Fruit fly (Drosophila melanogaster) whole organism, prepupa: Measurements from ENCODE around the gene Vti1b.

Experiments used
- Blimp-1 ChIP-seq: fragments of 200-800 bp; sonication (Bioruptor generic); optimal IDR thresholded peaks from 3 replicates; lab custom pipeline; 2017; ENCODE audit warnings: missing biosample characterization, missing genetic modification characterization, mild to moderate bottlenecking, moderate library complexity, missing genetic modification reagents
- CG10631 ChIP-seq: fragments of 200-800 bp; sonication (Bioruptor generic); optimal IDR thresholded peaks from 2 replicates; lab custom pipeline; 2016; ENCODE audit warnings: missing biosample characterization, missing genetic modification characterization
- CG11294 ChIP-seq: fragments of 200-800 bp; sonication (Bioruptor generic); IDR thresholded peaks from 2 replicates; pipeline ENCODE4 v1.3.6; 2022; ENCODE audit warnings: missing biosample characterization, missing genetic modification characterization
- CG11902 ChIP-seq: fragments of 200-800 bp; sonication (Bioruptor generic); optimal IDR thresholded peaks from 3 replicates; lab custom pipeline; 2016; ENCODE audit warnings: missing biosample characterization, missing genetic modification characterization
- CG1621 ChIP-seq: fragments of 200-800 bp; sonication (Bioruptor generic); optimal IDR thresholded peaks from 3 replicates; lab custom pipeline; 2018; ENCODE audit warnings: missing biosample characterization, mild to moderate bottlenecking, missing genetic modification characterization
- CG16779 ChIP-seq: fragments of 200-800 bp; sonication (Bioruptor generic); optimal IDR thresholded peaks from 3 replicates; lab custom pipeline; 2017; ENCODE audit warnings: missing biosample characterization, mild to moderate bottlenecking, missing genetic modification characterization
- CG3032 ChIP-seq: fragments of 200-800 bp; optimal IDR thresholded peaks from 2 replicates; lab custom pipeline; 2019; ENCODE audit warnings: missing biosample characterization, mild to moderate bottlenecking, missing genetic modification characterization, moderate library complexity
- CG31627 ChIP-seq: fragments of 200-800 bp; sonication (Bioruptor generic); optimal IDR thresholded peaks from 3 replicates; lab custom pipeline; 2016; ENCODE audit warnings: missing biosample characterization, missing genetic modification characterization
- CG34406 ChIP-seq: fragments of 200-800 bp; sonication (Bioruptor generic); optimal IDR thresholded peaks from 3 replicates; lab custom pipeline; 2016; ENCODE audit warnings: missing biosample characterization, missing genetic modification characterization
- CG3919 ChIP-seq: fragments of 200-800 bp; sonication (Bioruptor generic); optimal IDR thresholded peaks from 3 replicates; lab custom pipeline; 2016; ENCODE audit warnings: missing biosample characterization, missing genetic modification characterization
- CG4318 ChIP-seq: fragments of 200-800 bp; sonication (Bioruptor generic); optimal IDR thresholded peaks from 3 replicates; lab custom pipeline; 2017; ENCODE audit warnings: missing biosample characterization, mild to moderate bottlenecking, missing genetic modification characterization
- CG6163 ChIP-seq: fragments of 200-800 bp; sonication (Bioruptor generic); IDR thresholded peaks from 3 replicates; pipeline ENCODE4 v1.3.6; 2022; ENCODE audit warnings: missing biosample characterization, missing genetic modification characterization
- CG6808 ChIP-seq: fragments of 200-800 bp; sonication (Bioruptor generic); optimal IDR thresholded peaks from 3 replicates; lab custom pipeline; 2017; ENCODE audit warnings: missing biosample characterization, missing genetic modification characterization, mild to moderate bottlenecking, moderate library complexity, missing genetic modification reagents
- CG6854 ChIP-seq: fragments of 200-800 bp; sonication (Bioruptor generic); optimal IDR thresholded peaks from 2 replicates; lab custom pipeline; 2017; ENCODE audit warnings: missing biosample characterization, mild to moderate bottlenecking, missing genetic modification characterization
- CG8119 ChIP-seq: fragments of 200-800 bp; sonication (Bioruptor generic); IDR thresholded peaks from 3 replicates; pipeline ENCODE4 v1.3.6; 2022; ENCODE audit warnings: missing biosample characterization, missing genetic modification characterization
- CG8319 ChIP-seq: fragments of 200-800 bp; sonication (Bioruptor generic); optimal IDR thresholded peaks from 3 replicates; lab custom pipeline; 2016; ENCODE audit warnings: missing biosample characterization, missing genetic modification characterization
- CG8632 ChIP-seq: fragments of 200-800 bp; sonication (Bioruptor generic); optimal IDR thresholded peaks from 3 replicates; lab custom pipeline; 2016; ENCODE audit warnings: missing biosample characterization, missing genetic modification characterization
- Eip78C ChIP-seq: fragments of 200-800 bp; sonication (Bioruptor generic); peaks from one replicate; lab custom pipeline; 2016; ENCODE audit warnings: missing biosample characterization, missing genetic modification characterization
- Ets96B ChIP-seq: fragments of 200-800 bp; optimal IDR thresholded peaks from 2 replicates; lab custom pipeline; 2019; ENCODE audit warnings: missing biosample characterization, mild to moderate bottlenecking, missing genetic modification characterization, moderate library complexity
- Hr38 ChIP-seq: sonication (Bioruptor generic); optimal IDR thresholded peaks from 2 replicates; lab custom pipeline; 2016; ENCODE audit warnings: missing biosample characterization, missing genetic modification characterization
- Lpt ChIP-seq: fragments of 200-800 bp; sonication (Bioruptor generic); optimal IDR thresholded peaks from 3 replicates; lab custom pipeline; 2016; ENCODE audit warnings: missing biosample characterization, missing genetic modification characterization
- Met ChIP-seq: fragments of 200-800 bp; sonication (Bioruptor generic); optimal IDR thresholded peaks from 3 replicates; lab custom pipeline; 2016; ENCODE audit warnings: missing biosample characterization, missing genetic modification characterization
- Smox ChIP-seq: fragments of 200-800 bp; sonication (Bioruptor generic); optimal IDR thresholded peaks from 3 replicates; lab custom pipeline; 2016; ENCODE audit warnings: missing biosample characterization, missing genetic modification characterization
- Sox102F ChIP-seq: fragments of 200-800 bp; sonication (Bioruptor generic); optimal IDR thresholded peaks from 2 replicates; lab custom pipeline; 2016; ENCODE audit warnings: missing biosample characterization, mild to moderate bottlenecking, missing genetic modification characterization
- Sox14 ChIP-seq: fragments of 200-800 bp; sonication (Bioruptor generic); optimal IDR thresholded peaks from 3 replicates; lab custom pipeline; 2016; ENCODE audit warnings: missing biosample characterization, missing genetic modification characterization
- Sox15 ChIP-seq: fragments of 200-800 bp; sonication (Bioruptor generic); optimal IDR thresholded peaks from 3 replicates; lab custom pipeline; 2016; ENCODE audit warnings: missing biosample characterization, missing genetic modification characterization
- achi ChIP-seq: fragments of 200-800 bp; sonication (Bioruptor generic); optimal IDR thresholded peaks from 3 replicates; lab custom pipeline; 2016; ENCODE audit warnings: missing biosample characterization, missing genetic modification characterization
- acj6 ChIP-seq: fragments of 200-800 bp; sonication (Bioruptor generic); optimal IDR thresholded peaks from 3 replicates; lab custom pipeline; 2016; ENCODE audit warnings: missing biosample characterization, missing genetic modification characterization
- dac ChIP-seq: fragments of 200-800 bp; sonication (Bioruptor generic); optimal IDR thresholded peaks from 2 replicates; lab custom pipeline; 2017; ENCODE audit warnings: missing biosample characterization, mild to moderate bottlenecking, missing genetic modification characterization
- dsx ChIP-seq: fragments of 200-800 bp; optimal IDR thresholded peaks from 3 replicates; lab custom pipeline; 2019; ENCODE audit warnings: missing biosample characterization, mild to moderate bottlenecking, missing genetic modification characterization, moderate library complexity; ENCODE audit not compliant: poor library complexity, severe bottlenecking
- eg ChIP-seq: fragments of 200-800 bp; sonication (Bioruptor generic); IDR thresholded peaks from 3 replicates; pipeline ENCODE4 v1.3.6; 2022; ENCODE audit warnings: missing biosample characterization, missing genetic modification characterization
- esn ChIP-seq: fragments of 200-800 bp; sonication (Bioruptor generic); optimal IDR thresholded peaks from 2 replicates; lab custom pipeline; 2016; ENCODE audit warnings: missing biosample characterization, mild to moderate bottlenecking, missing genetic modification characterization, moderate library complexity
- fd85E ChIP-seq: fragments of 200-800 bp; sonication (Bioruptor generic); optimal IDR thresholded peaks from 3 replicates; lab custom pipeline; 2016; ENCODE audit warnings: missing biosample characterization, missing genetic modification characterization
- fkh ChIP-seq: fragments of 200-800 bp; sonication (Bioruptor generic); optimal IDR thresholded peaks from 3 replicates; lab custom pipeline; 2017; ENCODE audit warnings: missing biosample characterization, mild to moderate bottlenecking, missing genetic modification characterization, moderate library complexity
- net ChIP-seq: fragments of 200-800 bp; sonication (Bioruptor generic); optimal IDR thresholded peaks from 3 replicates; lab custom pipeline; 2016; ENCODE audit warnings: missing biosample characterization, missing genetic modification characterization
- salr ChIP-seq, 2 experiments: fragments of 200-800 bp; sonication (Bioruptor generic); optimal IDR thresholded peaks; 3 replicates each; lab custom pipeline; 2016 to 2018; ENCODE audit warnings: missing biosample characterization in 2 of 2, missing genetic modification characterization in 2 of 2, mild to moderate bottlenecking in 1 of 2
- ss ChIP-seq, 2 experiments: fragments of 200-800 bp; sonication (Bioruptor generic); optimal IDR thresholded peaks; 2 replicates in 1 of 2; 3 replicates in 1 of 2; lab custom pipeline; 2017 to 2018; ENCODE audit warnings: mild to moderate bottlenecking in 2 of 2, missing biosample characterization in 2 of 2, missing genetic modification characterization in 2 of 2, moderate library complexity in 1 of 2
- svp ChIP-seq: fragments of 200-800 bp; sonication (Bioruptor generic); peaks from one replicate; lab custom pipeline; 2016; ENCODE audit warnings: missing biosample characterization, missing genetic modification characterization
- topi ChIP-seq: fragments of 200-800 bp; sonication (Bioruptor generic); optimal IDR thresholded peaks from 3 replicates; lab custom pipeline; 2016; ENCODE audit warnings: missing biosample characterization, missing genetic modification characterization
- vri ChIP-seq: fragments of 200-800 bp; sonication (Bioruptor generic); optimal IDR thresholded peaks from 3 replicates; lab custom pipeline; 2016; ENCODE audit warnings: missing biosample characterization, mild to moderate bottlenecking, missing genetic modification characterization

Vti1b gene

DNA sequence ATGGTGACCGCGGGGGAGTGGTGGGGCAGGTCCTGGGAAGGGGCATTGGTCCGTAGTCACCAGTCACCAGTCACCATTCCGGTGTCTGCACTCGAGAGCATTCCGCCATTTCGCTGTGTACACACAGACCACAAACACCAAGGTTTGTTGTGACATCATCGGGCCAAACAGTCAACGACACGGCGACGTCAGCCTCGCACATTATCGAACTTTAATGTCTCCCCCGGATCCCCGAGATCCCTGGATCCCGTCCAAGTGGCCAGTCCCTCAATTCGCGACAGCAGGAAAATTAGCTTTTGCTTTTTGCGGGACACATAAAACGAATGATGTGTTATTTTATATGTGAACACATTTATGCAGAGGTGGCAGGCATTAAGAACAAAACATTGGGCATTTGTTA, 1.9 kb upstream of the Vti1b start:
- TF ChIP-seq net (no peak), Smox (GFP tag; lab: Kevin White, UChicago) (no peak), vri (GFP tag; lab: Kevin White, UChicago) (peak; percentile 92), CG11902 (GFP tag; lab: Kevin White, UChicago) (no peak)

DNA sequence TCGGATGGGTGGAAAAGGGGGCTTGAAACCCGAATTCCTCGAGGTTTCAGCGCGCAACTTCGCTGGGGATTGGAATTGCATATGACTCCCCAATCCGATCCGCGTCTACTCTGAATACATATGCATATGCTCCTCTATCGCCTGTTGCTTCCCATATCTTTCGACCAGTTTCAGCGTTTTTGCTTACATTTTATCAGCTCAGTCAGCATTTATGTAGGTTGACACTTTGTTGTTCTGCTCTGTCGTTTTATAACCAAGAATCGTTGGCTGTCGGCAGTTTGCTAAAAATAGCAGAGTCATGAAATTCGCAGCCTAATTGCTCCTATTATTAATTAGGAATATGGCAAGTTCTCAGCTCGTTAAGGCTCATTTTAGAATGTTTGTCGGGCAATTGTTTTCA, 1.1 kb upstream of the Vti1b start:
- TF ChIP-seq dsx (GFP tag; lab: Kevin White, UChicago) (peak; percentile 50), vri (GFP tag; lab: Kevin White, UChicago) (no peak)
- TF ChIP-seq, all 60 proteins: peak for 1

DNA sequence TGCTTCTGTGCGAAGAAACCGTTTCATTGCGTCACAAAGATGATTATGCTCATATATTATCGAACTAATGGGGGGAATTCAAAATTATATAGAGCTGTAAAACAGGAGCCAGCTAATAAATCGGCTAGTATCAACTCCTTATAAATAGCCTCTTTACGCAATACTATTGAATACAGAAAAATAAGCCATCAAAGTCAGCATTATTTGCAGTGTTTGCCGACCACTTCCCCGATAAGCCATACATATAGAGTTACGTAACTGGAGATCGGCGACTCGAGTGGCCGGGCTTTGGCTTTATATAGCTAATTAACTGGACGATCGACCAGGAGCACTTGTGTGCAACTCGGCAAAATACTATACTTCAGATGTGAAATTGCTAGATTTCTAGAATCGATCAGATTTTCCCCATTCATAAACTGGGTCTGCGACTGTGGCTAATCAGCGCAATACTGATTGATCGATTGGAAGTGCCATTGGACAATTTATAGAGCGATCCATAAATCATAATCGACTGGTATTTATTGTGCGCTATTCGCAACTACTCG, 1.1 kb downstream of the Vti1b start:
- TF ChIP-seq fd85E (GFP tag; lab: Kevin White, UChicago) (no peak), Ets96B (tag; lab: Kevin White, UChicago) (no peak), salr (GFP tag; optimal IDR thresholded peaks at IDR 0.05; lab: Kevin White, UChicago) (no peak), dsx (GFP tag; lab: Kevin White, UChicago) (no peak), dac (no peak), CG6163 (GFP tag; lab: Robert Waterston, UW) (peak; percentile 80), Sox15 (GFP tag; lab: Kevin White, UChicago) (no peak), Sox102F (GFP tag; lab: Kevin White, UChicago) (no peak), CG11294 (GFP tag; lab: Robert Waterston, UW) (peak; percentile 23; the same call in 1 of the 2 replicates), topi (GFP tag; lab: Kevin White, UChicago) (no peak), fkh (GFP tag; lab: Kevin White, UChicago) (no peak), Hr38 (GFP tag; lab: Kevin White, UChicago) (no peak), Lpt (GFP tag; lab: Kevin White, UChicago) (no peak), CG8119 (GFP tag; lab: Robert Waterston, UW) (no peak), CG3032 (tag; lab: Kevin White, UChicago) (peak; percentile 50), CG1621 (tag; lab: Kevin White, UChicago) (no peak), CG34406 (GFP tag; lab: Kevin White, UChicago) (no peak), Blimp-1 (GFP tag; lab: Kevin White, UChicago) (no peak)

DNA sequence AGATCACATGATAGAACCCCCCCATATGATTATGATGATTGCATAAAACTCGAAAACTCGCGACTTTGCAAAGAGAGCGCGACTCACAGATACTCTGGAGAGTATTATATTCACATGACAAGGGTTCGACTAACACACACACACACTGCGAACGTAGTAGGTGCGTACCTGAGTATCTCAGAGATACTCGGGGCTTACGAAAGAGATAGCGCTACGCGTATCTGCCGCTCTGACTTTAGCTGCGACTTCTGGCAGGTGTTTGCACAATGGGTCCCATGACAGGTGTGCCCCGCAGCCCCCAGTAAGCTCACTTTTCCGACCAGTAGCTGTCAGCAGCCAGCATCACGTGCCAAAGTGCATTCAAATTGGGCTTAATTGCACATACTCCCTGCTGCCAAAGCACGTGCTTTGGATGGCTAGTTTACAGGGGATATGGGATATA, 1.7 kb downstream of the Vti1b start:
- no peak for TF ChIP-seq CG8319
- TF ChIP-seq topi (GFP tag; lab: Kevin White, UChicago) = no peak
- TF ChIP-seq fkh (GFP tag; lab: Kevin White, UChicago) = peak; percentile 76
- no peak for TF ChIP-seq CG34406 (GFP tag; lab: Kevin White, UChicago)
- TF ChIP-seq achi (GFP tag; lab: Kevin White, UChicago) = peak; percentile 47
- no peak for TF ChIP-seq net
- peak; percentile 51 for TF ChIP-seq vri (GFP tag; lab: Kevin White, UChicago)
- peak in 1 of 2 experiments; percentile 22 for TF ChIP-seq ss (GFP tag; optimal IDR thresholded peaks at IDR 0.05; lab: Kevin White, UChicago)
- TF ChIP-seq Eip78C (GFP tag; lab: Kevin White, UChicago) = peak; percentile 67
- peak; percentile 3 for TF ChIP-seq CG6808 (GFP tag; lab: Kevin White, UChicago)
- TF ChIP-seq CG6854 (GFP tag; lab: Kevin White, UChicago) = peak; percentile 2

DNA sequence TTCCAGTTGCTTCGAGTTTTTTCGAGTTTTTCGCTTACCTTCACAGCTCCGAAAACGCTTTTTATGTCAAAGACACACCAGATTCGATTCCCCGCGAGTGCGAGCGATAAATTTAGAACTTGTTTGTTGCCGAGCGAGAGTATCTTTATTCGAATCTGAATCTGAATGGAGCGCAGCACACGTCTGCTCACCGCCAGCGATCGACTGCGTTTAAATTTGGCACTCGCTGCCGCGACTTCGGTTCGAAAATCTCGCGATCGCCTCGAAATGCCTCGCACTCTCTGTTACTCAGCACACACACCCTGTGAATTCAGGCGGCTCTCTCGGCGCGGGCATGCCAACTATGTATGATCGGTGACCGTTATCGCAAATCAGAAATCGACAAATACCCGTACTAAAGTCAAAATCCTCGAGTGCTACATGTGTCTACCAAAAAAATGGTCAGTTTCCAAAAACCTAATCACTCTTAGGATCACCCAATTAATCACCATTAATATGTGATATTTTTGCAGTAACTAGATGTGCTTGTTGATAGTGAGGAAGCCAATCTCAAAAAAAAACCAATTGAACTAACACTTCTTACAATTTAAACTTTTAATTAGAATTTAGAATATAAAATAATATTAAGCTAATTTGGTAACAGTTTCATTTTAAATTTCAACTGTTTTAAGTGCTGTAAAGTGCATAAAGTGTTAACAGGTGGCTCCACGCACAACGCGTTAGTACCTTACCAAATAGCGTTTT, 2.3 kb downstream of the Vti1b start, which contains the start of gene Vha100-2:
Gene Vha100-2, minus strand, starts transcription at position 216 of the 744 bp plus-strand sequence.
- TF ChIP-seq svp = peak; percentile 70
- TF ChIP-seq Met = peak; percentile 42
- TF ChIP-seq CG3919 (GFP tag; lab: Kevin White, UChicago) = peak; percentile 53
- TF ChIP-seq CG4318 (GFP tag; lab: Kevin White, UChicago) = no peak
- TF ChIP-seq Sox14 (GFP tag; lab: Kevin White, UChicago) = peak; percentile 69
- peak; percentile 13 for TF ChIP-seq esn (GFP tag; lab: Kevin White, UChicago)
- TF ChIP-seq eg = peak; percentile 60
- TF ChIP-seq CG31627 (GFP tag; lab: Kevin White, UChicago) = peak; percentile 20
- TF ChIP-seq Ets96B (tag; lab: Kevin White, UChicago) = no peak
- TF ChIP-seq CG8632 (GFP tag; lab: Kevin White, UChicago) = peak; percentile 23
- peak; percentile 59 for TF ChIP-seq CG6854 (GFP tag; lab: Kevin White, UChicago)
- TF ChIP-seq acj6 (GFP tag; lab: Kevin White, UChicago) = peak; percentile 11
- peak; percentile 27 for TF ChIP-seq Lpt (GFP tag; lab: Kevin White, UChicago)
- no peak for TF ChIP-seq CG10631 (GFP tag; lab: Kevin White, UChicago)
- TF ChIP-seq CG16779 (tag; lab: Kevin White, UChicago) = peak; percentile 32
- no peak for TF ChIP-seq CG11294 (GFP tag; lab: Robert Waterston, UW)
- TF ChIP-seq CG8119 (GFP tag; lab: Robert Waterston, UW) = peak; percentile 51; the same call in 1 of the 3 replicates
- peak; percentile 27 for TF ChIP-seq CG6808 (GFP tag; lab: Kevin White, UChicago)
- peak; percentile 34 for TF ChIP-seq vri (GFP tag; lab: Kevin White, UChicago)
